Worm (Caenorhabditis elegans): ENCODE data around the gene gst-27.
A peak's percentile ranks its signal among the peaks of the same experiment; 100 is the strongest.

DNA sequence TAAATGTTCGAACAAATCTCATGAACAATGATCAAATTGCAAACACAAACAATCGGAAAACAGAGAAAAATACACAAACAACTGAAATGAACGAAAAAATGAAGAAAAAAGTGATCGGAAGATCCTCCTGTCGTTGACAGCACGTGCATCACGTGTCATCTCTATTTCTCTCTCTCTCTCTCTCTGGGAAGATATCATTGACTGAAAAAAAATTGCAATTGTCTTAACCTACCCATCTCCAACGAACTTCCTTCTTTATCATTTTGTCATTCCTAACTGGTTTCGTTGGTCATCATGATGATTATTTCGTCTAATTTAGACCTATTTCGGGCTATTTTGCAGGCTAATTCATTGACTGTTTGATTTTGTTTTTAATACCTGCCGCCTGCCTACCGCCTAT, 39.8 kb upstream of the gst-27 start:
- TF ChIP-seq him-1 (tag; optimal IDR thresholded peaks at IDR 0.05), result no peak
- TF ChIP-seq dao-5 (tag; optimal IDR thresholded peaks at IDR 0.05), result no peak
- peak; percentile 31 for TF ChIP-seq W03F9.2 (tag; optimal IDR thresholded peaks at IDR 0.05)

Measured in whole organism, L4/young adult.